Fruit fly (Drosophila melanogaster): Measurements from ENCODE around the gene Tsp33B.

dm6 chr2L:11807697-11808226 lies 15.6 kb upstream of the Tsp33B start:
- TF ChIP-seq CG8478 (optimal IDR thresholded peaks at IDR 0.05) (no peak), CTCF (optimal IDR thresholded peaks at IDR 0.05) (no peak)

Measured in S2 (cell line).